Worm (Caenorhabditis elegans) whole organism, midembryonic: Measurements from ENCODE around the gene srz-95.

Experiments
- T22C8.4 ChIP-seq: fragments of 200-800 bp; sonication (Bioruptor generic); IDR thresholded peaks from 2 replicates; pipeline ENCODE4 v1.3.6; 2022; ENCODE audit warnings: missing genetic modification characterization, missing compliant biosample characterization
- cog-1 ChIP-seq: sonication (generic microtip); optimal IDR thresholded peaks from 2 replicates; lab custom pipeline; 2016; ENCODE audit warnings: missing genetic modification characterization, missing compliant biosample characterization

DNA sequence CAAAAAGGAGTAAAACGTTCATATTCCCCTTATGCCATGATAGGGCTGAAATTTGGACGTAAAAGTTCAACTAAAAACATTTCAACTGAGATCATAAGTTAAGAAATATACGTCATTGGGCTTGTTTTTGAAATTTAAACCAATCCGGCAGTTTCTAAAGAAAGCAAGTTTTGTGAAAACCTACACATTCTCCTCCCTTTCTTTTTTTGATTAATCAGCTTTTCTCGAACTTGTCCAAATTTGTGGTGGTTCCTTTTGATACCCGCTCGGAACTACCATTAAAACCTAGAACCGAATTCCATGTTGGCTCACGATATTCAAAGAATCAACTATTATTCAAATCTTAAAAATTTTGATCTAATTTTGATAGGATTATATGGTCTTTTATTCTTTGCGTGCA is 11.5 kb upstream of the srz-95 start, which contains the start of gene srz-54:
- TF ChIP-seq T22C8.4 (GFP tag; lab: Robert Waterston, UW) (no peak), cog-1 (tag; lab: Kevin White, UChicago) (no peak)
